Worm (Caenorhabditis elegans): Measurements from ENCODE around the gene idpc-2.
A peak's percentile ranks its signal among the peaks of the same experiment; 100 is the strongest.

Gene idpc-2

ce11 chrV:8599192-8599591, 21.9 kb downstream of the idpc-2 start, which contains the start of gene F41E6.7:
F41E6.7 (minus strand) TSS chrV:8599292.
- TF ChIP-seq lsy-2 (tag; optimal IDR thresholded peaks at IDR 0.05): no peak
- no peak for TF ChIP-seq ztf-11 (tag; optimal IDR thresholded peaks at IDR 0.05)
- no peak for TF ChIP-seq lin-39 (tag; optimal IDR thresholded peaks at IDR 0.05)
- no peak for TF ChIP-seq ceh-16 (tag; optimal IDR thresholded peaks at IDR 0.05)
- TF ChIP-seq mab-5 (tag; optimal IDR thresholded peaks at IDR 0.05): no peak
- no peak for TF ChIP-seq mbf-1 (tag; optimal IDR thresholded peaks at IDR 0.05)
- no peak for TF ChIP-seq snpc-4 (tag; optimal IDR thresholded peaks at IDR 0.05)
- no peak for TF ChIP-seq lin-13 (GFP tag; optimal IDR thresholded peaks at IDR 0.05)
- no peak for TF ChIP-seq dmd-4 (tag; optimal IDR thresholded peaks at IDR 0.05)
- no peak for TF ChIP-seq R02D3.7 (tag; optimal IDR thresholded peaks at IDR 0.05)
- no peak for TF ChIP-seq nhr-23 (tag; optimal IDR thresholded peaks at IDR 0.05)
- TF ChIP-seq ceh-82 (tag; optimal IDR thresholded peaks at IDR 0.05): no peak
- TF ChIP-seq lin-11 (tag; optimal IDR thresholded peaks at IDR 0.05): no peak
- TF ChIP-seq gmeb-1 (tag; optimal IDR thresholded peaks at IDR 0.05): no peak
- no peak for TF ChIP-seq elt-3 (tag; optimal IDR thresholded peaks at IDR 0.05)
- no peak for TF ChIP-seq unc-55 (GFP tag; optimal IDR thresholded peaks at IDR 0.05)

- TF ChIP-seq unc-55 (GFP tag; optimal IDR thresholded peaks at IDR 0.05): no peak
- TF ChIP-seq sma-9 (GFP tag; optimal IDR thresholded peaks at IDR 0.05): peak; percentile 9
- TF ChIP-seq sma-9 (tag; optimal IDR thresholded peaks at IDR 0.05): no peak
- TF ChIP-seq nhr-12 (tag; optimal IDR thresholded peaks at IDR 0.05): no peak
- peak; percentile 46 for TF ChIP-seq F13H6.1 (tag; optimal IDR thresholded peaks at IDR 0.05)
- no peak for TF ChIP-seq mdl-1 (tag; optimal IDR thresholded peaks at IDR 0.05)
- TF ChIP-seq ztf-1 (GFP tag; conservative IDR thresholded peaks at IDR 0.05): no peak
- TF ChIP-seq egl-27 (tag; optimal IDR thresholded peaks at IDR 0.05): no peak
- TF ChIP-seq lsy-2 (tag; optimal IDR thresholded peaks at IDR 0.05): peak in 1 of 2 experiments; percentile 29
- peak; percentile 62 for TF ChIP-seq nhr-129 (tag; optimal IDR thresholded peaks at IDR 0.05)
- no peak for TF ChIP-seq R02D3.7 (tag; optimal IDR thresholded peaks at IDR 0.05)
- no peak for TF ChIP-seq nhr-11 (tag; optimal IDR thresholded peaks at IDR 0.05)
These were observed 26.8 kb downstream of the idpc-2 start, which contains the start of gene tag-196 for ce11 chrV:8594105-8594964. tag-196 (plus strand) TSS chrV:8594914.

ce11 chrV:8592691-8593307, 28.3 kb downstream of the idpc-2 start:
- TF ChIP-seq sma-9 (GFP tag; optimal IDR thresholded peaks at IDR 0.05): peak; percentile 10
- TF ChIP-seq sma-9 (tag; optimal IDR thresholded peaks at IDR 0.05): no peak
- TF ChIP-seq elt-1 (tag; optimal IDR thresholded peaks at IDR 0.05): no peak
- no peak for TF ChIP-seq lin-11 (tag; optimal IDR thresholded peaks at IDR 0.05)
- TF ChIP-seq nhr-237 (tag; optimal IDR thresholded peaks at IDR 0.05): no peak

- TF ChIP-seq skn-1 (tag; optimal IDR thresholded peaks at IDR 0.05) (no peak), unc-55 (GFP tag; optimal IDR thresholded peaks at IDR 0.05) (no peak), gmeb-1 (tag; optimal IDR thresholded peaks at IDR 0.05) (no peak), Y55F3AM.14 (GFP tag; optimal IDR thresholded peaks at IDR 0.05) (no peak), nhr-10 (tag; optimal IDR thresholded peaks at IDR 0.05) (no peak), C34F6.9 (tag; optimal IDR thresholded peaks at IDR 0.05) (no peak), lin-39 (tag; optimal IDR thresholded peaks at IDR 0.05) (no peak), ztf-11 (tag; optimal IDR thresholded peaks at IDR 0.05) (no peak), lin-11 (tag; optimal IDR thresholded peaks at IDR 0.05) (no peak), aly-2 (tag; optimal IDR thresholded peaks at IDR 0.05) (no peak), F13H6.1 (tag; optimal IDR thresholded peaks at IDR 0.05) (no peak), sem-4 (tag; optimal IDR thresholded peaks at IDR 0.05) (no peak), R02D3.7 (tag; optimal IDR thresholded peaks at IDR 0.05) (no peak), nhr-11 (tag; optimal IDR thresholded peaks at IDR 0.05) (no peak), ZK546.5 (tag; optimal IDR thresholded peaks at IDR 0.05) (no peak), elt-3 (tag; optimal IDR thresholded peaks at IDR 0.05) (no peak), mbf-1 (tag; optimal IDR thresholded peaks at IDR 0.05) (no peak), mdl-1 (tag; optimal IDR thresholded peaks at IDR 0.05) (no peak), sma-3 (GFP tag; optimal IDR thresholded peaks at IDR 0.05) (no peak)
These were observed 33.0 kb downstream of the idpc-2 start, which contains the start of gene C10B5.3 for ce11 chrV:8588079-8588478. C10B5.3 (minus strand) TSS chrV:8588179.
